Fruit fly (Drosophila melanogaster) whole organism, prepupa: Measurements from ENCODE around the gene 7B2.

Source experiments
- Blimp-1 ChIP-seq: fragments of 200-800 bp; sonication (Bioruptor generic); optimal IDR thresholded peaks from 3 replicates; lab custom pipeline; 2017; ENCODE audit warnings: missing biosample characterization, missing genetic modification characterization, mild to moderate bottlenecking, moderate library complexity, missing genetic modification reagents
- cyc ChIP-seq: fragments of 200-800 bp; sonication (Bioruptor generic); optimal IDR thresholded peaks from 3 replicates; lab custom pipeline; 2016; ENCODE audit warnings: missing biosample characterization, missing genetic modification characterization

dm6 chr3R:5361681-5362319 is 14.8 kb upstream of the 7B2 start:
- TF ChIP-seq cyc (peak; percentile 93), Blimp-1 (GFP tag; lab: Kevin White, UChicago) (peak; percentile 42)
